Worm (Caenorhabditis elegans): ENCODE measurements around the gene pes-8.
A peak's percentile ranks its signal among the peaks of the same experiment; 100 is the strongest.

Gene pes-8

ce11 chrX:9213873-9214341 is 37.7 kb upstream of the pes-8 start, which contains the start of gene C35B8.3 (continued):
- TF ChIP-seq nhr-41 (GFP tag; IDR thresholded peaks at IDR 0.05) (no peak), nhr-102 (tag; optimal IDR thresholded peaks at IDR 0.05) (peak; percentile 35), mes-2 (tag; optimal IDR thresholded peaks at IDR 0.05; ENCODE audit: poor library complexity, severe bottlenecking) (peak; percentile 16)

DNA sequence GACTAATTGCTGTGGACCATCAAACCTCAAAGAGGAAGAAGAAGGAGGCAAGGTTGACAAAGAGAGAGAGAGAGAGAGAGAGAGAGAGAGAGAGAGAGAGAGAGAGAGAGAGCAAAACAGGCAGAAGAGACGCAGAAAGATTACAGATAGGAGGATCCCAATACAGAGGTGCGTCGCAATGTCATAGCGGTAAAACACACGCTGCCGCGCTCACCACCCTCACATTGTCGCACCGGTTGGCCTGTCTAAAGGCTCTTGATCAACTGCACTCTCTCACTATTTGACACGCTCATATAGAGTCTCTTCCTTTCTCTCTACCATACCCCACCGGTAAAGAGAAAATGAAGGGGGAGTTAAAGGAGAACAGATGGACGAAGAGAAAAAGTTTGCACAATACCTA is 26.3 kb upstream of the pes-8 start:
- peak in 1 of 2 experiments; percentile 61 for TF ChIP-seq mdl-1 (tag; optimal IDR thresholded peaks at IDR 0.05)
- no peak for TF ChIP-seq daf-16 (GFP tag; optimal IDR thresholded peaks at IDR 0.05)
- TF ChIP-seq daf-16 (tag; optimal IDR thresholded peaks at IDR 0.05) = peak; percentile 44
- no peak for TF ChIP-seq nhr-41 (GFP tag; IDR thresholded peaks at IDR 0.05)
- TF ChIP-seq nhr-10 (tag; optimal IDR thresholded peaks at IDR 0.05) = no peak
- TF ChIP-seq egl-43 (GFP tag; IDR thresholded peaks at IDR 0.05) = no peak
- TF ChIP-seq nhr-102 (tag; optimal IDR thresholded peaks at IDR 0.05) = no peak
- no peak for TF ChIP-seq dmd-9 (GFP tag; IDR thresholded peaks at IDR 0.05)
- no peak for TF ChIP-seq D1046.2 (GFP tag; IDR thresholded peaks at IDR 0.05)
- no peak for TF ChIP-seq snpc-1.2 (GFP tag; IDR thresholded peaks at IDR 0.05)
- TF ChIP-seq nhr-77 (tag; optimal IDR thresholded peaks at IDR 0.05) = no peak
- no peak for TF ChIP-seq unc-39 (tag; optimal IDR thresholded peaks at IDR 0.05)
- TF ChIP-seq F26F4.8 (GFP tag; conservative IDR thresholded peaks at IDR 0.05) = no peak
- TF ChIP-seq ama-1 (optimal IDR thresholded peaks at IDR 0.05) = no peak
- no peak for TF ChIP-seq zfp-3 (GFP tag; conservative IDR thresholded peaks at IDR 0.05)
- TF ChIP-seq nhr-76 (tag; optimal IDR thresholded peaks at IDR 0.05) = no peak
- TF ChIP-seq aly-2 (tag; optimal IDR thresholded peaks at IDR 0.05) = no peak
- no peak for TF ChIP-seq T26A8.4 (GFP tag; IDR thresholded peaks at IDR 0.05)
- TF ChIP-seq lin-1 (GFP tag; IDR thresholded peaks at IDR 0.05) = peak; percentile 71; the same call in 1 of the 2 replicates
- TF ChIP-seq gei-8 (GFP tag; optimal IDR thresholded peaks at IDR 0.05) = no peak
- no peak for TF ChIP-seq madf-5 (GFP tag; IDR thresholded peaks at IDR 0.05)
- no peak for TF ChIP-seq saeg-2 (GFP tag; IDR thresholded peaks at IDR 0.05)
- TF ChIP-seq Y48G9A.11 (GFP tag; IDR thresholded peaks at IDR 0.05) = no peak
- TF ChIP-seq nhr-42 (GFP tag; IDR thresholded peaks at IDR 0.05) = no peak
- no peak for TF ChIP-seq unc-130 (GFP tag; optimal IDR thresholded peaks at IDR 0.05)
- no peak for TF ChIP-seq lin-29 (GFP tag; IDR thresholded peaks at IDR 0.05)
- TF ChIP-seq F44E2.7 (GFP tag; IDR thresholded peaks at IDR 0.05) = no peak
- TF ChIP-seq lin-13 (GFP tag; optimal IDR thresholded peaks at IDR 0.05) = no peak
- TF ChIP-seq sdz-12 (GFP tag; optimal IDR thresholded peaks at IDR 0.05) = no peak
- TF ChIP-seq fkh-10 (GFP tag; optimal IDR thresholded peaks at IDR 0.05) = no peak
- no peak for TF ChIP-seq F37D6.2 (tag; optimal IDR thresholded peaks at IDR 0.05)
- TF ChIP-seq hlh-30 (tag; optimal IDR thresholded peaks at IDR 0.05; ENCODE audit: insufficient read depth) = peak; percentile 53
- TF ChIP-seq zip-2 (tag; optimal IDR thresholded peaks at IDR 0.05) = no peak
- no peak for TF ChIP-seq dpl-1 (GFP tag; optimal IDR thresholded peaks at IDR 0.05)
- TF ChIP-seq attf-4 (tag; optimal IDR thresholded peaks at IDR 0.05) = no peak
- peak; percentile 38 for TF ChIP-seq nhr-25 (tag; optimal IDR thresholded peaks at IDR 0.05; ENCODE audit: borderline replicate concordance, insufficient read depth)
- no peak for TF ChIP-seq ceh-20 (GFP tag; IDR thresholded peaks at IDR 0.05)
- TF ChIP-seq skn-1 (tag; optimal IDR thresholded peaks at IDR 0.05) = no peak
- TF ChIP-seq ceh-62 (tag; optimal IDR thresholded peaks at IDR 0.05) = no peak
- peak; percentile 17 for TF ChIP-seq rbr-2 (tag; optimal IDR thresholded peaks at IDR 0.05)
- TF ChIP-seq dmd-8 (GFP tag; IDR thresholded peaks at IDR 0.05) = no peak
- TF ChIP-seq daf-19 (GFP tag; conservative IDR thresholded peaks at IDR 0.05) = no peak
- peak; percentile 63 for TF ChIP-seq dve-1 (tag; optimal IDR thresholded peaks at IDR 0.05; ENCODE audit: insufficient read depth)
- no peak for TF ChIP-seq egl-27 (tag; optimal IDR thresholded peaks at IDR 0.05)
- no peak for TF ChIP-seq nhr-111 (GFP tag; optimal IDR thresholded peaks at IDR 0.05)
- no peak for TF ChIP-seq Y5F2A.4 (GFP tag; optimal IDR thresholded peaks at IDR 0.05)
- TF ChIP-seq daf-12 (tag; optimal IDR thresholded peaks at IDR 0.05) = no peak
- TF ChIP-seq tra-1 (GFP tag; IDR thresholded peaks at IDR 0.05) = peak; percentile 34; the same call in 1 of the 2 replicates
- TF ChIP-seq lim-7 (GFP tag; IDR thresholded peaks at IDR 0.05) = no peak
